Worm (Caenorhabditis elegans) whole organism, late embryonic: Measurements from ENCODE around the gene K08D9.10.

Experiments
- fkh-10 ChIP-seq: fragments of 150-350 bp; optimal IDR thresholded peaks from 2 replicates; lab custom pipeline; 2014; ENCODE audit warnings: missing biosample characterization, missing genetic modification reagents, missing genetic modification characterization
- pha-4 ChIP-seq: fragments of 150-350 bp; optimal IDR thresholded peaks from 2 replicates; lab custom pipeline; 2018; ENCODE audit warnings: missing biosample characterization, missing genetic modification reagents, missing genetic modification characterization

DNA sequence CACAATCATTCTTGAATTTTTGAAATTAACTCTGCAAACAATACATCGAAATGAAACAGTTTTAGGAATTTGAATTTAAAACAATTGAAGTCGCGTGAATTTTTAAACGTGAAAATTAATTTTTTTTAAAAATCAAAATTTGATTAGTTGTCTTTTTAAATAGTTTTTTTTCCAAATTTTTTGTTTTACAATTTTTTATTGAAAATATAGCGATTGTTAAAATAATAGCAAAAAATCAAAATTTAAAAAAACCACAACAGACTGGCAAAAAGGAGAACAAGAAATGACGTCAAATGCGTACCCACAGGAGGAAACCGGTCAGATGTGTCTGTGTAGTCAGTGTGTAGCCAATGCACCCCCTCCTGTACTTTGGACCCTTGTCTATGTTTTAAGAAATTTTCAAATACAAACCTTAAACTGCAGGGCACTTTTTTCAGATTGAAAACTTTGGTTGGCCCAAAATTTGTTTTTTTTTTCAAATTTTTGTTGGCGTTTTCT lies 33.8 kb upstream of the K08D9.10 start, which contains the start of the genes Y73C8B.1 and Y73C8B.5:
- TF ChIP-seq fkh-10 (GFP tag; lab: Kevin White, UChicago) (no peak), pha-4 (tag; lab: Kevin White, UChicago) (no peak)
